Fruit fly (Drosophila melanogaster): ENCODE results near the gene Krn.

Gene Krn

DNA sequence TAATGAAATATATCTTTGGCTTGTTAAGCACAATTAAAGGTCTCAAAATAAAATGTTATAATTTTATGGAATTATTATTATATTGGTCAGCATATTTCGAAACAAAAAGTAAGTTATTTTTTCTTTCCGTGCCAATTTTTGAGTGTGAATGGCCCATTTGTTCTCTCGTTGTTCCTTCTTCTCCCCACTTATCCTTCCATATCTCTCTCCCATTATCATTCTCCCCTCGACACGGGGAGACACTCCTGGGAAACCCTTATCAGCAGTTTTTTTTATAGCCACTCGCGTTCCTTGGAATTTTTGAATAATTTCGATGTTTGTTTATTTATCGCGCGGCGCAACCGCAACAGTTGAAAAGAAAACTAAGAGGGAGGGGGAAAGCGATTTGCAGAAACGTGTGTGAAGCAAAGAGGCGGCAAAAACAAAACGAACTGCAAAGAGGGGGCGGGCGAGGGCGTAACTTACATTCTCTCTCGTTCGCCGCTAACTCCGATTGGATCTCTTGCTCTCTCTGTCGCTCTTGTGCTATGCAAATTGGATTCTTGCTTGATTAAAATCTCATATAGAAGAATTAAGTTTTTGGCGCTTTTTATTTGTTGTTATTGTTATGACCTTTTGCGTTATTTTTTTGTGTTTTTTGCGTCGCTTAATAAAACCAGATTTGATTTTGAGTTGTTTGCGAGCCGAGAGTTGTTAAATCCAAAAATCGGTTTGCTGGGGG lies 13.7 kb upstream of the Krn start (continued):
- TF ChIP-seq Usf (GFP tag; optimal IDR thresholded peaks at IDR 0.05) (no peak), CG16779 (GFP tag; IDR thresholded peaks at IDR 0.05) (no peak), Hr39 (optimal IDR thresholded peaks at IDR 0.05) (no peak), CG7271 (tag; optimal IDR thresholded peaks at IDR 0.05) (no peak), CG32767 (GFP tag; IDR thresholded peaks at IDR 0.05) (no peak), knrl (GFP tag; IDR thresholded peaks at IDR 0.05; ENCODE audit: partially characterized antibody) (no peak), Nf-YB (GFP tag; optimal IDR thresholded peaks at IDR 0.05) (no peak), Vsx1 (GFP tag; optimal IDR thresholded peaks at IDR 0.05) (no peak), CG6654 (GFP tag; optimal IDR thresholded peaks at IDR 0.05) (no peak), chinmo (GFP tag; IDR thresholded peaks at IDR 0.05; ENCODE audit: partially characterized antibody) (peak; percentile 56; the same call in 1 of the 4 replicates), Antp (GFP tag; optimal IDR thresholded peaks at IDR 0.05) (no peak), CG12104 (GFP tag; optimal IDR thresholded peaks at IDR 0.05) (no peak), Oli (tag; optimal IDR thresholded peaks at IDR 0.05) (no peak), Med (GFP tag) (peak; percentile 48), crol (GFP tag; IDR thresholded peaks at IDR 0.05) (no peak), ato (GFP tag; IDR thresholded peaks at IDR 0.05; ENCODE audit: partially characterized antibody) (no peak; the same call in 1 of the 2 replicates), CG4820 (GFP tag; optimal IDR thresholded peaks at IDR 0.05) (no peak), Blimp-1 (GFP tag; optimal IDR thresholded peaks at IDR 0.05) (no peak), CG7357 (GFP tag; IDR thresholded peaks at IDR 0.05) (0 out of 3 replicates have a peak, but pooled peaks have one; percentile 30), oc (tag; optimal IDR thresholded peaks at IDR 0.05) (no peak), NC2α (GFP tag; optimal IDR thresholded peaks at IDR 0.05) (no peak), otp (GFP tag; IDR thresholded peaks at IDR 0.05) (no peak), rib (GFP tag; IDR thresholded peaks at IDR 0.05) (peak; percentile 37; the same call in 1 of the 2 replicates), CG1647 (GFP tag; optimal IDR thresholded peaks at IDR 0.05) (no peak), CG14667 (GFP tag; IDR thresholded peaks at IDR 0.05) (no peak), hbn (GFP tag; IDR thresholded peaks at IDR 0.05; ENCODE audit: partially characterized antibody) (no peak), hkb (optimal IDR thresholded peaks at IDR 0.05) (no peak), hkb (GFP tag; IDR thresholded peaks at IDR 0.05) (no peak), Gug (GFP tag; IDR thresholded peaks at IDR 0.05) (no peak), fru (optimal IDR thresholded peaks at IDR 0.05) (no peak), inv (GFP tag; IDR thresholded peaks at IDR 0.05; ENCODE audit: partially characterized antibody) (no peak), Dp (GFP tag; optimal IDR thresholded peaks at IDR 0.05) (no peak), CG9215 (GFP tag; IDR thresholded peaks at IDR 0.05) (no peak), Ptx1 (GFP tag; IDR thresholded peaks at IDR 0.05) (no peak), Mrtf (GFP tag; IDR thresholded peaks at IDR 0.05) (no peak), psq (GFP tag; optimal IDR thresholded peaks at IDR 0.05) (peak; percentile 1), yki (optimal IDR thresholded peaks at IDR 0.05) (no peak), wek (GFP tag; optimal IDR thresholded peaks at IDR 0.05) (no peak), CG8290 (GFP tag; optimal IDR thresholded peaks at IDR 0.05) (no peak), CG8290 (tag; optimal IDR thresholded peaks at IDR 0.05) (no peak), ro (GFP tag; IDR thresholded peaks at IDR 0.05) (no peak), cg (GFP tag; optimal IDR thresholded peaks at IDR 0.05) (no peak), kay (GFP tag; optimal IDR thresholded peaks at IDR 0.05) (no peak), cwo (GFP tag; optimal IDR thresholded peaks at IDR 0.05) (peak; percentile 43), CG11695 (GFP tag; IDR thresholded peaks at IDR 0.05) (no peak), NfI (GFP tag; optimal IDR thresholded peaks at IDR 0.05) (no peak), fd96Cb (tag; optimal IDR thresholded peaks at IDR 0.05) (no peak)

Data from whole organism, embryonic.